Worm (Caenorhabditis elegans) whole organism, early embryonic: Measurements from ENCODE around the gene glb-5.

Experiments used
- F13C5.2 ChIP-seq: sonication (generic microtip); optimal IDR thresholded peaks from 2 replicates; lab custom pipeline; 2017; ENCODE audit warnings: mild to moderate bottlenecking, missing genetic modification characterization, inconsistent platforms, missing compliant biosample characterization
- ama-1 ChIP-seq: fragments of 150-350 bp; optimal IDR thresholded peaks from 2 replicates; lab custom pipeline; 2014
- ceh-13 ChIP-seq: fragments of 200-800 bp; sonication (Bioruptor generic); optimal IDR thresholded peaks from 2 replicates; lab custom pipeline; 2018; ENCODE audit warnings: mild to moderate bottlenecking, missing genetic modification characterization, missing compliant biosample characterization
- scrt-1 ChIP-seq: fragments of 200-800 bp; sonication (Bioruptor generic); IDR thresholded peaks from 2 replicates; pipeline ENCODE4 v1.3.6; 2022; ENCODE audit warnings: missing genetic modification characterization, missing compliant biosample characterization
- sea-1 ChIP-seq: fragments of 200-800 bp; sonication (Bioruptor generic); conservative IDR thresholded peaks from 2 replicates; pipeline ENCODE4 v1.3.6; 2022; ENCODE audit warnings: missing genetic modification characterization, missing compliant biosample characterization

DNA sequence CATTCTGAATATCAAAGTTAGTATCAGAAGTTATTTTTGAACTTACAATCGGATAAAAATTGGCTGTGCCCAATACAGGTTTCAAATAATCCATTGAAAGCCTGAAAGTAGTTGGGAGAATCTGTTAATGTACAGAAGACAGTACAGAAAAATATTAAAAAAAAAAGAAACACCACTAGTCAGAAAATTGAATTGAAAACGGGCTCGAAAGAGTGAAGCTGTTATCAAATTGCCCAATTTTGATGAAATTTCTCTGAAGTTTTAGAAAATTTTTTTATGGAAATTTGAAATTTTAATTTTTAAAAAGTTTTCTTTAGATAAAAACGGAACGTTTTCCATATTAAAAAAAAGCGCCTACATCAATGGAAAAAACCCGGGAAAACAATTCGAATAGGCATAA lies 8.4 kb downstream of the glb-5 start, which contains the start of gene C18C4.7:
- TF ChIP-seq ama-1 (lab: Kevin White, UChicago), result no peak
- TF ChIP-seq scrt-1 (GFP tag; lab: Robert Waterston, UW), result no peak
- TF ChIP-seq F13C5.2 (tag; lab: Kevin White, UChicago), result no peak
- TF ChIP-seq sea-1 (GFP tag; lab: Robert Waterston, UW), result no peak
- TF ChIP-seq ceh-13, result no peak
